Worm (Caenorhabditis elegans) whole organism, young adult: ENCODE measurements around the gene F54E12.2.

ENCODE experiments used
- C17E4.6 ChIP-seq: fragments of 200-800 bp; sonication (Bioruptor generic); IDR thresholded peaks from 2 replicates; pipeline ENCODE4 v1.3.6; 2022; ENCODE audit warnings: missing genetic modification reagents, missing genetic modification characterization, missing compliant biosample characterization
- F23B12.7 ChIP-seq: sonication (generic microtip); optimal IDR thresholded peaks from 2 replicates; lab custom pipeline; 2017; ENCODE audit warnings: missing genetic modification characterization, mild to moderate bottlenecking, missing compliant biosample characterization, antibody characterized with exemption, moderate library complexity; ENCODE audit not compliant: insufficient read depth
- F49E8.2 ChIP-seq: sonication (generic microtip); optimal IDR thresholded peaks from 3 replicates; lab custom pipeline; 2017; ENCODE audit warnings: missing genetic modification characterization, mild to moderate bottlenecking, missing compliant biosample characterization, antibody characterized with exemption, moderate library complexity; ENCODE audit not compliant: insufficient read depth
- F52B5.7 ChIP-seq: sonication (generic microtip); optimal IDR thresholded peaks from 2 replicates; lab custom pipeline; 2016; ENCODE audit warnings: mild to moderate bottlenecking, missing genetic modification characterization, missing compliant biosample characterization
- F57A8.1 ChIP-seq: fragments of 200-800 bp; sonication (Bioruptor generic); optimal IDR thresholded peaks from 2 replicates; lab custom pipeline; 2018; ENCODE audit warnings: mild to moderate bottlenecking, missing genetic modification characterization, moderate library complexity, missing compliant biosample characterization
- K12H6.12 ChIP-seq: fragments of 200-800 bp; sonication (Bioruptor generic); optimal IDR thresholded peaks from 2 replicates; lab custom pipeline; 2018; ENCODE audit warnings: mild to moderate bottlenecking, missing genetic modification characterization, missing compliant biosample characterization
- T07F8.4 ChIP-seq: sonication (generic microtip); optimal IDR thresholded peaks from 2 replicates; lab custom pipeline; 2016; ENCODE audit warnings: mild to moderate bottlenecking, missing genetic modification characterization, moderate library complexity, missing compliant biosample characterization
- Y53F4B.3 ChIP-seq: fragments of 200-800 bp; sonication (Bioruptor generic); IDR thresholded peaks from 2 replicates; pipeline ENCODE4 v1.3.6; 2022; ENCODE audit warnings: missing genetic modification reagents, missing genetic modification characterization, missing compliant biosample characterization
- Y56A3A.18 ChIP-seq: fragments of 200-800 bp; sonication (Bioruptor generic); IDR thresholded peaks from 2 replicates; pipeline ENCODE4 v1.3.6; 2022; ENCODE audit warnings: missing genetic modification reagents, missing genetic modification characterization, missing compliant biosample characterization
- Y67H2A.10 ChIP-seq: fragments of 200-800 bp; sonication (Bioruptor generic); conservative IDR thresholded peaks from 2 replicates; pipeline ENCODE4 v1.3.6; 2022; ENCODE audit warnings: missing genetic modification reagents, missing genetic modification characterization, missing compliant biosample characterization
- aptf-2 ChIP-seq: fragments of 200-800 bp; sonication (Bioruptor generic); conservative IDR thresholded peaks from 2 replicates; pipeline ENCODE4 v1.3.6; 2022; ENCODE audit warnings: missing genetic modification reagents, missing genetic modification characterization, missing compliant biosample characterization
- aptf-3 ChIP-seq: fragments of 200-800 bp; sonication (Bioruptor generic); IDR thresholded peaks from 2 replicates; pipeline ENCODE4 v1.3.6; 2022; ENCODE audit warnings: missing genetic modification characterization, missing compliant biosample characterization
- attf-3 ChIP-seq: fragments of 200-800 bp; sonication (Bioruptor generic); conservative IDR thresholded peaks from 2 replicates; pipeline ENCODE4 v1.3.6; 2022; ENCODE audit warnings: missing genetic modification reagents, missing genetic modification characterization, missing compliant biosample characterization
- attf-6 ChIP-seq: fragments of 200-800 bp; sonication (Bioruptor generic); IDR thresholded peaks from 2 replicates; pipeline ENCODE4 v1.3.6; 2022; ENCODE audit warnings: missing genetic modification reagents, missing genetic modification characterization, missing compliant biosample characterization
- cebp-1 ChIP-seq, 2 experiments: fragments of 200-800 bp in 1 of 2; sonication (Bioruptor generic) in 1 of 2; sonication (generic microtip) in 1 of 2; IDR thresholded peaks in 1 of 2; optimal IDR thresholded peaks in 1 of 2; 2 replicates each; pipeline versions ENCODE4 v1.3.6 to Lab custom; 2017 to 2022; ENCODE audit warnings: missing compliant biosample characterization in 2 of 2, missing genetic modification characterization in 2 of 2, mild to moderate bottlenecking in 1 of 2, missing genetic modification reagents in 1 of 2, moderate library complexity in 1 of 2
- cebp-2 ChIP-seq: fragments of 200-800 bp; sonication (Bioruptor generic); IDR thresholded peaks from 2 replicates; pipeline ENCODE4 v1.3.6; 2022; ENCODE audit warnings: missing genetic modification characterization, missing compliant biosample characterization
- ceh-100 ChIP-seq: fragments of 200-800 bp; sonication (Bioruptor generic); IDR thresholded peaks from 2 replicates; pipeline ENCODE4 v1.3.6; 2022; ENCODE audit warnings: missing genetic modification reagents, missing genetic modification characterization, missing compliant biosample characterization
- ceh-91 ChIP-seq: fragments of 200-800 bp; sonication (Bioruptor generic); IDR thresholded peaks from 2 replicates; pipeline ENCODE4 v1.3.6; 2022; ENCODE audit warnings: missing genetic modification reagents, missing genetic modification characterization, missing compliant biosample characterization
- chd-7 ChIP-seq: sonication (generic microtip); optimal IDR thresholded peaks from 2 replicates; lab custom pipeline; 2016; ENCODE audit warnings: mild to moderate bottlenecking, missing genetic modification characterization, moderate library complexity, missing compliant biosample characterization
- die-1 ChIP-seq: sonication (generic microtip); optimal IDR thresholded peaks from 2 replicates; lab custom pipeline; 2016; ENCODE audit warnings: missing genotype, mild to moderate bottlenecking, missing genetic modification characterization, missing compliant biosample characterization
- dox-1 ChIP-seq: fragments of 200-800 bp; sonication (Bioruptor generic); IDR thresholded peaks from 2 replicates; pipeline ENCODE4 v1.3.6; 2022; ENCODE audit warnings: missing genetic modification reagents, missing genetic modification characterization, missing compliant biosample characterization
- egl-18 ChIP-seq: fragments of 200-800 bp; sonication (Bioruptor generic); IDR thresholded peaks from 2 replicates; pipeline ENCODE4 v1.3.6; 2022; ENCODE audit warnings: missing genetic modification reagents, missing genetic modification characterization, missing compliant biosample characterization
- egrh-3 ChIP-seq: fragments of 200-800 bp; sonication (Bioruptor generic); IDR thresholded peaks from 2 replicates; pipeline ENCODE4 v1.3.6; 2022; ENCODE audit warnings: missing genetic modification reagents, missing genetic modification characterization, missing compliant biosample characterization
- ekl-4 ChIP-seq: fragments of 200-800 bp; sonication (Bioruptor generic); IDR thresholded peaks from 2 replicates; pipeline ENCODE4 v1.3.6; 2022; ENCODE audit warnings: missing genetic modification reagents, missing genetic modification characterization, missing compliant biosample characterization
- let-607 ChIP-seq, 2 experiments: fragments of 200-800 bp in 1 of 2; sonication (Bioruptor generic) in 1 of 2; sonication (generic microtip) in 1 of 2; optimal IDR thresholded peaks; 2 replicates each; lab custom pipeline; 2016 to 2018; ENCODE audit warnings: mild to moderate bottlenecking in 2 of 2, missing compliant biosample characterization in 2 of 2, missing genetic modification characterization in 2 of 2, moderate library complexity in 2 of 2, missing genotype in 1 of 2
- lin-35 ChIP-seq, 3 experiments: fragments of 150-350 bp in 2 of 3; sonication (generic microtip) in 1 of 3; optimal IDR thresholded peaks; 2 replicates each; lab custom pipeline; 2014 to 2018; ENCODE audit warnings: missing biosample characterization in 3 of 3, missing genetic modification characterization in 3 of 3, missing genetic modification reagents in 3 of 3
- lsy-27 ChIP-seq: sonication (generic microtip); optimal IDR thresholded peaks from 2 replicates; lab custom pipeline; 2017; ENCODE audit warnings: missing genetic modification characterization, mild to moderate bottlenecking, missing compliant biosample characterization, antibody characterized with exemption, missing genotype, borderline replicate concordance; ENCODE audit not compliant: insufficient read depth
- madf-8 ChIP-seq: fragments of 200-800 bp; sonication (Bioruptor generic); conservative IDR thresholded peaks from 2 replicates; pipeline ENCODE4 v1.3.6; 2022; ENCODE audit warnings: missing genetic modification reagents, missing genetic modification characterization, missing compliant biosample characterization
- mes-4 ChIP-seq: sonication (generic microtip); optimal IDR thresholded peaks from 2 replicates; lab custom pipeline; 2016; ENCODE audit warnings: missing genotype, missing genetic modification characterization, missing compliant biosample characterization
- mxl-1 ChIP-seq: sonication (generic microtip); optimal IDR thresholded peaks from 2 replicates; lab custom pipeline; 2016; ENCODE audit warnings: missing genetic modification characterization, missing compliant biosample characterization
- nfyb-1 ChIP-seq: fragments of 200-800 bp; sonication (Bioruptor generic); IDR thresholded peaks from 2 replicates; pipeline ENCODE4 v1.3.6; 2022; ENCODE audit warnings: missing genetic modification reagents, missing genetic modification characterization, missing compliant biosample characterization
- nhr-120 ChIP-seq: fragments of 200-800 bp; sonication (Bioruptor generic); IDR thresholded peaks from 2 replicates; pipeline ENCODE4 v1.3.6; 2022; ENCODE audit warnings: missing genetic modification characterization, missing compliant biosample characterization
- nhr-90 ChIP-seq: sonication (generic microtip); optimal IDR thresholded peaks from 2 replicates; lab custom pipeline; 2016; ENCODE audit warnings: missing genotype, mild to moderate bottlenecking, missing genetic modification characterization, missing compliant biosample characterization
- pbrm-1 ChIP-seq: fragments of 200-800 bp; sonication (Bioruptor generic); IDR thresholded peaks from 2 replicates; pipeline ENCODE4 v1.3.6; 2022; ENCODE audit warnings: missing genetic modification reagents, missing genetic modification characterization, missing compliant biosample characterization
- repo-1 ChIP-seq: sonication (generic microtip); optimal IDR thresholded peaks from 2 replicates; lab custom pipeline; 2017; ENCODE audit warnings: mild to moderate bottlenecking, missing genetic modification characterization, missing compliant biosample characterization
- sdz-38 ChIP-seq: sonication (generic microtip); optimal IDR thresholded peaks from 2 replicates; lab custom pipeline; 2016; ENCODE audit warnings: missing genotype, missing genetic modification characterization, missing compliant biosample characterization
- sea-2 ChIP-seq: fragments of 200-800 bp; sonication (Bioruptor generic); IDR thresholded peaks from 2 replicates; pipeline ENCODE4 v1.3.6; 2022; ENCODE audit warnings: missing genetic modification characterization, missing compliant biosample characterization
- snpc-3.4 ChIP-seq: sonication (generic microtip); optimal IDR thresholded peaks from 2 replicates; lab custom pipeline; 2017; ENCODE audit warnings: missing genetic modification characterization, mild to moderate bottlenecking, missing compliant biosample characterization, antibody characterized with exemption, moderate library complexity, missing genotype, missing genetic modification reagents
- tbp1 ChIP-seq: fragments of 200-800 bp; sonication (Bioruptor generic); optimal IDR thresholded peaks from 2 replicates; lab custom pipeline; 2018; ENCODE audit warnings: mild to moderate bottlenecking, missing genetic modification characterization, missing compliant biosample characterization
- tbx-9 ChIP-seq: sonication (generic microtip); optimal IDR thresholded peaks from 2 replicates; lab custom pipeline; 2016; ENCODE audit warnings: borderline replicate concordance, missing genetic modification characterization, inconsistent platforms, missing compliant biosample characterization
- tlf-1 ChIP-seq: fragments of 200-800 bp; sonication (Bioruptor generic); optimal IDR thresholded peaks from 2 replicates; lab custom pipeline; 2018; ENCODE audit warnings: mild to moderate bottlenecking, missing genetic modification characterization, missing compliant biosample characterization
- unc-130 ChIP-seq: sonication (generic microtip); optimal IDR thresholded peaks from 2 replicates; lab custom pipeline; 2016; ENCODE audit warnings: missing genetic modification reagents, missing genetic modification characterization, missing compliant biosample characterization
- unc-62 ChIP-seq: fragments of 150-350 bp; optimal IDR thresholded peaks from 2 replicates; lab custom pipeline; 2014; ENCODE audit warnings: missing biosample characterization, missing genetic modification reagents, missing genetic modification characterization
- zfh-2 ChIP-seq: fragments of 200-800 bp; sonication (Bioruptor generic); conservative IDR thresholded peaks from 2 replicates; pipeline ENCODE4 v1.3.6; 2022; ENCODE audit warnings: missing genetic modification reagents, missing genetic modification characterization, missing compliant biosample characterization
- zim-3 ChIP-seq: sonication (generic microtip); optimal IDR thresholded peaks from 2 replicates; lab custom pipeline; 2017; ENCODE audit warnings: mild to moderate bottlenecking, missing genetic modification characterization, moderate library complexity, missing compliant biosample characterization
- ztf-18 ChIP-seq: sonication (generic microtip); optimal IDR thresholded peaks from 2 replicates; lab custom pipeline; 2016; ENCODE audit warnings: missing genotype, mild to moderate bottlenecking, missing genetic modification characterization, missing compliant biosample characterization
- ztf-28 ChIP-seq: fragments of 200-800 bp; sonication (Bioruptor generic); IDR thresholded peaks from 2 replicates; pipeline ENCODE4 v1.3.6; 2022; ENCODE audit warnings: missing genetic modification reagents, missing genetic modification characterization, missing compliant biosample characterization
- ztf-3 ChIP-seq: fragments of 200-800 bp; sonication (Bioruptor generic); optimal IDR thresholded peaks from 2 replicates; lab custom pipeline; 2018; ENCODE audit warnings: mild to moderate bottlenecking, missing genetic modification characterization, missing compliant biosample characterization

Gene F54E12.2

ce11 chrIV:11377439-11377838 is 40.5 kb upstream of the F54E12.2 start (continued):
- TF ChIP-seq attf-6 (GFP tag; lab: Robert Waterston, UW): peak; percentile 86
- peak; percentile 88 for TF ChIP-seq ekl-4 (GFP tag; lab: Robert Waterston, UW)
- no peak for TF ChIP-seq aptf-3
- TF ChIP-seq nhr-120: no peak
- TF ChIP-seq die-1: peak; percentile 56
- TF ChIP-seq mxl-1 (tag; lab: Kevin White, UChicago): no peak
- TF ChIP-seq cebp-1 (GFP tag; IDR thresholded peaks at IDR 0.05; lab: Robert Waterston, UW): no peak
- no peak for TF ChIP-seq cebp-1 (tag; optimal IDR thresholded peaks at IDR 0.05; lab: Kevin White, UChicago)
- TF ChIP-seq F57A8.1: no peak
- no peak for TF ChIP-seq aptf-2 (GFP tag; lab: Robert Waterston, UW)
- peak; percentile 63; the same call in 1 of the 2 replicates for TF ChIP-seq cebp-2 (GFP tag; lab: Robert Waterston, UW)
- no peak for TF ChIP-seq T07F8.4 (tag; lab: Kevin White, UChicago)
- no peak for TF ChIP-seq zim-3 (tag; lab: Kevin White, UChicago)
- no peak for TF ChIP-seq egl-18 (GFP tag; lab: Robert Waterston, UW)
- TF ChIP-seq C17E4.6: 0 out of 2 replicates have a peak, but pooled peaks have one; percentile 27
- 0 out of 2 replicates have a peak, but pooled peaks have one; percentile 9 for TF ChIP-seq ceh-100 (GFP tag; lab: Robert Waterston, UW)
- TF ChIP-seq nhr-90 (tag; lab: Kevin White, UChicago): no peak
- TF ChIP-seq unc-130 (GFP tag; lab: Kevin White, UChicago): peak; percentile 80
- TF ChIP-seq Y67H2A.10 (GFP tag; lab: Robert Waterston, UW): no peak
- no peak for TF ChIP-seq egrh-3 (GFP tag; lab: Robert Waterston, UW)
- peak; percentile 78 for TF ChIP-seq tlf-1 (GFP tag; lab: Kevin White, UChicago)
- TF ChIP-seq snpc-3.4 (tag; lab: Kevin White, UChicago): peak; percentile 60
- TF ChIP-seq lsy-27 (tag; lab: Kevin White, UChicago): no peak
- TF ChIP-seq ztf-28 (GFP tag; lab: Robert Waterston, UW): no peak
- no peak; the same call in 1 of the 2 replicates for TF ChIP-seq dox-1 (GFP tag; lab: Robert Waterston, UW)
- TF ChIP-seq lin-35 (GFP tag; optimal IDR thresholded peaks at IDR 0.05; lab: Kevin White, UChicago): no peak
- 0 out of 2 replicates have a peak, but pooled peaks have one; percentile 18 for TF ChIP-seq ceh-91 (GFP tag; lab: Robert Waterston, UW)
- TF ChIP-seq K12H6.12 (tag; lab: Kevin White, UChicago): no peak
- TF ChIP-seq sea-2 (GFP tag; lab: Robert Waterston, UW): no peak
- TF ChIP-seq F23B12.7 (tag; lab: Kevin White, UChicago): no peak
- no peak for TF ChIP-seq chd-7 (tag; lab: Kevin White, UChicago)
- TF ChIP-seq repo-1 (tag; lab: Kevin White, UChicago): peak; percentile 55
- TF ChIP-seq madf-8: peak; percentile 41; the same call in 1 of the 2 replicates
- TF ChIP-seq sdz-38: no peak
- TF ChIP-seq F52B5.7 (tag; lab: Kevin White, UChicago): peak; percentile 22
- peak; percentile 73; the same call in 1 of the 2 replicates for TF ChIP-seq Y56A3A.18 (GFP tag; lab: Robert Waterston, UW)
- TF ChIP-seq F49E8.2 (tag; lab: Kevin White, UChicago): peak; percentile 76
- no peak for TF ChIP-seq nfyb-1
- no peak for TF ChIP-seq tbx-9 (tag; lab: Kevin White, UChicago)
- peak; percentile 57 for TF ChIP-seq tbp1 (GFP tag; lab: Kevin White, UChicago)
- no peak for TF ChIP-seq Y53F4B.3
- no peak for TF ChIP-seq let-607 (tag; optimal IDR thresholded peaks at IDR 0.05; lab: Kevin White, UChicago)
- TF ChIP-seq unc-62 (GFP tag; lab: Kevin White, UChicago): no peak
- no peak for TF ChIP-seq attf-3 (GFP tag; lab: Robert Waterston, UW)
- TF ChIP-seq mes-4: peak; percentile 52
- no peak for TF ChIP-seq ztf-3
- peak; percentile 20 for TF ChIP-seq ztf-18 (tag; lab: Kevin White, UChicago)
- no peak for TF ChIP-seq pbrm-1 (GFP tag; lab: Robert Waterston, UW)
- TF ChIP-seq zfh-2 (GFP tag; lab: Robert Waterston, UW): no peak
